Fruit fly (Drosophila melanogaster): ENCODE data around the gene CG31441.

Gene CG31441

DNA sequence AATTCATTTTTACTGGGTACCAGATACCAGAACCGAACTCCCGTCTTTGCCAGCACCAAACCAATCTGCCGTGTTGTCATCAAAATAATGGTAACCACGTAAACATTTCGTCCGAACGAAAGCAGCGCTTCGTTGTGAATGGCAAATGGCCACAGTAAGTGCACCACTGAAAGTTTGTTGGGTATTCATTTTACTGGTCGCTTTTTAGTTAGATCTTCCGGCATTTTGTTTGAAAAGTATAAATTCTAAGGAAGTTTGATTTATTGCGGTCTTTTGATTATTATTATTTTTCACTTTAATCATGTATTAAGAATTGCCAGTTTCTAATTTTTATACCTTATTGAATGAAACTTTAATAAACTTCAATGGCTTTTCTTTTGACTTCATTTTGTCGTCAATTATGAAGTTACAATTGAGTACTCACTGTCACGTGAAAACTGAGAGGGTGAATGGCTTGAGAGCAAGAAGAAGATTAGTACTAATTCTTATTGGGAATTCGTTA, 21.6 kb upstream of the CG31441 start, which contains the start of gene ZnT86D (continued):
- TF ChIP-seq chif (GFP tag; optimal IDR thresholded peaks at IDR 0.05) (peak; percentile 12 to 43), fru (optimal IDR thresholded peaks at IDR 0.05) (no peak), TFAM (GFP tag; optimal IDR thresholded peaks at IDR 0.05) (no peak), CG6272 (GFP tag; IDR thresholded peaks at IDR 0.05) (no peak), CG11093 (GFP tag; IDR thresholded peaks at IDR 0.05) (no peak), CG2712 (tag; optimal IDR thresholded peaks at IDR 0.05) (peak; percentile 78), CrebB (tag; optimal IDR thresholded peaks at IDR 0.05) (peak; percentile 69), HLHmδ (GFP tag; optimal IDR thresholded peaks at IDR 0.05) (no peak), Nf-YB (GFP tag; optimal IDR thresholded peaks at IDR 0.05) (peak; percentile 45), CG12391 (tag; optimal IDR thresholded peaks at IDR 0.05) (peak; percentile 75), rib (GFP tag; IDR thresholded peaks at IDR 0.05) (no peak), ac (GFP tag; optimal IDR thresholded peaks at IDR 0.05) (no peak), CG16813 (GFP tag; IDR thresholded peaks at IDR 0.05; ENCODE audit: partially characterized antibody) (no peak), Hr78 (GFP tag; optimal IDR thresholded peaks at IDR 0.05) (no peak), CG15269 (tag; optimal IDR thresholded peaks at IDR 0.05) (peak; percentile 72), CG1602 (GFP tag; optimal IDR thresholded peaks at IDR 0.05) (peak; percentile 80), pfk (GFP tag; optimal IDR thresholded peaks at IDR 0.05) (peak; percentile 31), CG18619 (GFP tag; optimal IDR thresholded peaks at IDR 0.05) (peak; percentile 62), CG10565 (GFP tag; optimal IDR thresholded peaks at IDR 0.05) (no peak), CG32767 (GFP tag; IDR thresholded peaks at IDR 0.05) (no peak), Dip3 (GFP tag; optimal IDR thresholded peaks at IDR 0.05) (peak; percentile 44), Kr (GFP tag; optimal IDR thresholded peaks at IDR 0.05) (no peak), ftz-f1 (GFP tag; optimal IDR thresholded peaks at IDR 0.05) (no peak), CG17912 (GFP tag; optimal IDR thresholded peaks at IDR 0.05) (peak; percentile 2), CG12659 (GFP tag; optimal IDR thresholded peaks at IDR 0.05) (peak; percentile 84), hb (GFP tag; IDR thresholded peaks at IDR 0.05; ENCODE audit: partially characterized antibody) (no peak), gcm2 (GFP tag; optimal IDR thresholded peaks at IDR 0.05) (no peak), sens (GFP tag) (peak; percentile 90), jing (GFP tag; optimal IDR thresholded peaks at IDR 0.05) (no peak), CTCF (GFP tag; optimal IDR thresholded peaks at IDR 0.05) (no peak), grau (tag; optimal IDR thresholded peaks at IDR 0.05) (peak; percentile 99), Sry-β (GFP tag; optimal IDR thresholded peaks at IDR 0.05) (peak; percentile 71), bab2 (GFP tag; optimal IDR thresholded peaks at IDR 0.05) (peak; percentile 49), Stat92E (GFP tag; optimal IDR thresholded peaks at IDR 0.05) (no peak), slbo (GFP tag; IDR thresholded peaks at IDR 0.05) (peak; percentile 70), sna (GFP tag; IDR thresholded peaks at IDR 0.05; ENCODE audit: partially characterized antibody) (no peak), Jarid2 (GFP tag; optimal IDR thresholded peaks at IDR 0.05) (no peak), H2.0 (GFP tag; IDR thresholded peaks at IDR 0.05) (no peak), CG9797 (GFP tag; optimal IDR thresholded peaks at IDR 0.05) (no peak), bsh (GFP tag; optimal IDR thresholded peaks at IDR 0.05) (peak in 1 of 2 experiments; percentile 46), twi (tag; optimal IDR thresholded peaks at IDR 0.05) (peak; percentile 29), otp (GFP tag; IDR thresholded peaks at IDR 0.05) (no peak), Usf (GFP tag; optimal IDR thresholded peaks at IDR 0.05) (no peak), corto (GFP tag; optimal IDR thresholded peaks at IDR 0.05) (no peak), wdn (GFP tag; IDR thresholded peaks at IDR 0.05) (0 out of 2 replicates have a peak, but pooled peaks have one; percentile 35), Rfx (GFP tag; IDR thresholded peaks at IDR 0.05) (peak; percentile 61), CG6254 (GFP tag; optimal IDR thresholded peaks at IDR 0.05) (peak; percentile 5), Optix (GFP tag; IDR thresholded peaks at IDR 0.05) (no peak), nau (GFP tag; optimal IDR thresholded peaks at IDR 0.05) (no peak), CG17829 (tag; optimal IDR thresholded peaks at IDR 0.05) (peak; percentile 62), hth (optimal IDR thresholded peaks at IDR 0.05) (no peak)

Data from whole organism, embryonic.